Worm (Caenorhabditis elegans): ENCODE measurements around the gene R08A2.5.

- TF ChIP-seq klf-2 (GFP tag; conservative IDR thresholded peaks at IDR 0.05), result no peak
- no peak for TF ChIP-seq ztf-23 (GFP tag; IDR thresholded peaks at IDR 0.05)
- TF ChIP-seq med-1 (GFP tag; optimal IDR thresholded peaks at IDR 0.05; ENCODE audit: insufficient read depth), result no peak
- TF ChIP-seq tab-1 (GFP tag; IDR thresholded peaks at IDR 0.05), result no peak
Measured at ce11 chrV:14683291-14683690, 29.1 kb upstream of the R08A2.5 start.

Data from whole organism, midembryonic.